Worm (Caenorhabditis elegans): ENCODE data around the gene K10H10.10.

ce11 chrII:14489407-14489806, 18.2 kb upstream of the K10H10.10 start, which contains the start of gene vnut-1:
- no peak for TF ChIP-seq fkh-8 (tag; optimal IDR thresholded peaks at IDR 0.05)
- no peak for TF ChIP-seq tbx-2 (tag; optimal IDR thresholded peaks at IDR 0.05)
- TF ChIP-seq mdl-1 (tag; optimal IDR thresholded peaks at IDR 0.05), result no peak

All from whole organism, L1 larva.